Fruit fly (Drosophila melanogaster) whole organism, embryonic: Measurements from ENCODE around the gene CG4691.

Experiments
- CG18476 ChIP-seq: fragments of 200-800 bp; sonication (Bioruptor generic); optimal IDR thresholded peaks from 2 replicates; lab custom pipeline; 2016; ENCODE audit warnings: missing biosample characterization, mild to moderate bottlenecking, missing genetic modification characterization
- CG3281 ChIP-seq: fragments of 200-800 bp; sonication (Bioruptor generic); optimal IDR thresholded peaks from 3 replicates; lab custom pipeline; 2017; ENCODE audit warnings: missing biosample characterization, mild to moderate bottlenecking, missing genetic modification characterization
- CG3847 ChIP-seq: fragments of 200-800 bp; sonication (Bioruptor generic); IDR thresholded peaks from 2 replicates; pipeline ENCODE4 v1.3.6; 2022; ENCODE audit warnings: missing biosample characterization, missing genetic modification characterization
- Dll ChIP-seq: fragments of 200-800 bp; sonication (Bioruptor generic); IDR thresholded peaks from 4 replicates; pipeline ENCODE4 v1.3.6; 2022; ENCODE audit warnings: missing biosample characterization, missing genetic modification characterization; ENCODE audit not compliant: partially characterized antibody
- Sox102F ChIP-seq: fragments of 200-800 bp; sonication (Bioruptor generic); optimal IDR thresholded peaks from 2 replicates; lab custom pipeline; 2018; ENCODE audit warnings: missing biosample characterization, mild to moderate bottlenecking, missing genetic modification characterization, moderate library complexity
- chinmo ChIP-seq: fragments of 200-800 bp; sonication (Bioruptor generic); IDR thresholded peaks from 4 replicates; pipeline ENCODE4 v1.3.6; 2022; ENCODE audit warnings: missing biosample characterization, missing genetic modification characterization; ENCODE audit not compliant: partially characterized antibody
- gsb-n ChIP-seq: fragments of 200-800 bp; sonication (Bioruptor generic); optimal IDR thresholded peaks from 3 replicates; lab custom pipeline; 2018; ENCODE audit warnings: missing biosample characterization, mild to moderate bottlenecking, missing genetic modification characterization
- h ChIP-seq: fragments of >200 bp; optimal IDR thresholded peaks from 2 replicates; lab custom pipeline; 2017

- TF ChIP-seq Dll (GFP tag; lab: Robert Waterston, UW) (no peak), h (lab: Kevin White, UChicago) (no peak), Sox102F (no peak), chinmo (GFP tag; lab: Robert Waterston, UW) (0 out of 4 replicates have a peak, but pooled peaks have one; percentile 30), CG3281 (no peak), gsb-n (tag; lab: Kevin White, UChicago) (no peak), CG3847 (no peak), CG18476 (no peak)
Observed at dm6 chr2L:14712245-14712644, 48.3 kb upstream of the CG4691 start, which contains the start of gene CG15282.
